Fruit fly (Drosophila melanogaster) whole organism, embryonic: Measurements from ENCODE around the gene CG32681.

Experiments used
- Asciz ChIP-seq: fragments of 200-800 bp; sonication (Bioruptor generic); optimal IDR thresholded peaks from 2 replicates; lab custom pipeline; 2017; ENCODE audit warnings: missing biosample characterization, mild to moderate bottlenecking, missing genetic modification characterization, missing genetic modification reagents
- B-H2 ChIP-seq: fragments of 200-800 bp; sonication (Bioruptor generic); optimal IDR thresholded peaks from 2 replicates; lab custom pipeline; 2018; ENCODE audit warnings: missing biosample characterization, mild to moderate bottlenecking, missing genetic modification characterization
- CG10147 ChIP-seq: fragments of 200-800 bp; sonication (Bioruptor generic); optimal IDR thresholded peaks from 2 replicates; lab custom pipeline; 2019; ENCODE audit warnings: missing biosample characterization, mild to moderate bottlenecking, missing genetic modification characterization, moderate library complexity
- CG10462 ChIP-seq: fragments of 200-800 bp; sonication (Bioruptor generic); optimal IDR thresholded peaks from 2 replicates; lab custom pipeline; 2016; ENCODE audit warnings: missing biosample characterization, missing genetic modification characterization
- CG10979 ChIP-seq: fragments of 200-800 bp; sonication (Bioruptor generic); optimal IDR thresholded peaks from 2 replicates; lab custom pipeline; 2018; ENCODE audit warnings: missing biosample characterization, mild to moderate bottlenecking, missing genetic modification characterization, moderate library complexity
- CG11247 ChIP-seq: fragments of 200-800 bp; sonication (Bioruptor generic); IDR thresholded peaks from 2 replicates; pipeline ENCODE4 v1.3.6; 2022; ENCODE audit warnings: missing biosample characterization, missing genetic modification characterization
- CG11695 ChIP-seq: fragments of 200-800 bp; sonication (Bioruptor generic); IDR thresholded peaks from 3 replicates; pipeline ENCODE4 v1.3.6; 2022; ENCODE audit warnings: missing biosample characterization, missing genetic modification characterization
- CG12155 ChIP-seq: fragments of 200-800 bp; sonication (Bioruptor generic); optimal IDR thresholded peaks from 3 replicates; lab custom pipeline; 2016; ENCODE audit warnings: missing biosample characterization, missing genetic modification characterization
- CG12659 ChIP-seq: fragments of 200-800 bp; sonication (Bioruptor generic); optimal IDR thresholded peaks from 3 replicates; lab custom pipeline; 2017; ENCODE audit warnings: mild to moderate bottlenecking, missing biosample characterization, missing genetic modification reagents, missing genetic modification characterization
- CG1602 ChIP-seq: fragments of 200-800 bp; sonication (Bioruptor generic); optimal IDR thresholded peaks from 3 replicates; lab custom pipeline; 2016; ENCODE audit warnings: missing biosample characterization, missing genetic modification characterization
- CG16815 ChIP-seq: fragments of 200-800 bp; sonication (Bioruptor generic); optimal IDR thresholded peaks from 3 replicates; lab custom pipeline; 2017; ENCODE audit warnings: missing biosample characterization, mild to moderate bottlenecking, missing genetic modification characterization
- CG17568 ChIP-seq: fragments of 200-800 bp; sonication (Bioruptor generic); optimal IDR thresholded peaks from 2 replicates; lab custom pipeline; 2018; ENCODE audit warnings: missing biosample characterization, mild to moderate bottlenecking, missing genetic modification characterization, moderate library complexity
- CG2120 ChIP-seq: fragments of 200-800 bp; sonication (Bioruptor generic); optimal IDR thresholded peaks from 3 replicates; lab custom pipeline; 2016; ENCODE audit warnings: missing biosample characterization, missing genetic modification characterization
- CG31365 ChIP-seq: fragments of 200-800 bp; sonication (Bioruptor generic); optimal IDR thresholded peaks from 2 replicates; lab custom pipeline; 2018; ENCODE audit warnings: missing biosample characterization, mild to moderate bottlenecking, missing genetic modification characterization
- CG31441 ChIP-seq: fragments of 200-800 bp; sonication (Bioruptor generic); IDR thresholded peaks from 2 replicates; pipeline ENCODE4 v1.3.6; 2022; ENCODE audit warnings: missing biosample characterization, missing genetic modification characterization
- CG33557 ChIP-seq: fragments of 200-800 bp; sonication (Bioruptor generic); optimal IDR thresholded peaks from 2 replicates; lab custom pipeline; 2019; ENCODE audit warnings: missing biosample characterization, mild to moderate bottlenecking, missing genetic modification characterization, moderate library complexity
- CG3407 ChIP-seq: fragments of 200-800 bp; sonication (Bioruptor generic); optimal IDR thresholded peaks from 2 replicates; lab custom pipeline; 2018; ENCODE audit warnings: missing biosample characterization, mild to moderate bottlenecking, missing genetic modification characterization
- CG42726 ChIP-seq: fragments of 200-800 bp; sonication (Bioruptor generic); IDR thresholded peaks from 2 replicates; pipeline ENCODE4 v1.3.6; 2022; ENCODE audit warnings: missing biosample characterization, missing genetic modification characterization; ENCODE audit not compliant: partially characterized antibody
- CG6272 ChIP-seq: fragments of 200-800 bp; sonication (Bioruptor generic); IDR thresholded peaks from 2 replicates; pipeline ENCODE4 v1.3.6; 2022; ENCODE audit warnings: missing biosample characterization, missing genetic modification characterization
- CG8089 ChIP-seq: fragments of 200-800 bp; sonication (Bioruptor generic); optimal IDR thresholded peaks from 3 replicates; lab custom pipeline; 2016; ENCODE audit warnings: missing biosample characterization, missing genetic modification characterization
- CG8944 ChIP-seq: fragments of 200-800 bp; sonication (Bioruptor generic); optimal IDR thresholded peaks from 3 replicates; lab custom pipeline; 2016; ENCODE audit warnings: missing biosample characterization, missing genetic modification characterization
- Dbx ChIP-seq: fragments of 200-800 bp; sonication (Bioruptor generic); IDR thresholded peaks from 3 replicates; pipeline ENCODE4 v1.3.6; 2022; ENCODE audit warnings: missing biosample characterization, missing genetic modification characterization
- Doc2 ChIP-seq: fragments of 200-800 bp; sonication (Bioruptor generic); IDR thresholded peaks from 2 replicates; pipeline ENCODE4 v1.3.6; 2022; ENCODE audit warnings: missing biosample characterization, missing genetic modification characterization
- E2f2 ChIP-seq: fragments of 200-800 bp; sonication (Bioruptor generic); IDR thresholded peaks from 2 replicates; pipeline ENCODE4 v1.3.6; 2022; ENCODE audit warnings: missing biosample characterization, missing genetic modification characterization
- ERR ChIP-seq: fragments of 200-800 bp; sonication (Bioruptor generic); optimal IDR thresholded peaks from 2 replicates; lab custom pipeline; 2016; ENCODE audit warnings: missing biosample characterization, missing genetic modification characterization
- GATAe ChIP-seq: fragments of 200-800 bp; sonication (Bioruptor generic); conservative IDR thresholded peaks from 2 replicates; pipeline ENCODE4 v1.3.6; 2022; ENCODE audit warnings: missing biosample characterization, missing genetic modification characterization
- Hmr ChIP-seq: fragments of 200-800 bp; sonication (Bioruptor generic); optimal IDR thresholded peaks from 3 replicates; lab custom pipeline; 2017; ENCODE audit warnings: mild to moderate bottlenecking, missing biosample characterization, missing genetic modification reagents, missing genetic modification characterization
- NK7.1 ChIP-seq: fragments of 200-800 bp; sonication (Bioruptor generic); optimal IDR thresholded peaks from 3 replicates; lab custom pipeline; 2016; ENCODE audit warnings: missing biosample characterization, missing genetic modification characterization
- Rx ChIP-seq: fragments of 200-800 bp; sonication (Bioruptor generic); IDR thresholded peaks from 2 replicates; pipeline ENCODE4 v1.3.6; 2022; ENCODE audit warnings: missing biosample characterization, missing genetic modification characterization
- ab ChIP-seq: fragments of 200-800 bp; sonication (Bioruptor generic); optimal IDR thresholded peaks from 2 replicates; lab custom pipeline; 2016; ENCODE audit warnings: missing biosample characterization, missing genetic modification characterization
- btn ChIP-seq: fragments of 200-800 bp; sonication (Bioruptor generic); optimal IDR thresholded peaks from 2 replicates; lab custom pipeline; 2016; ENCODE audit warnings: missing biosample characterization, missing genetic modification characterization
- ci ChIP-seq: fragments of 200-800 bp; sonication (Bioruptor generic); IDR thresholded peaks from 3 replicates; pipeline ENCODE4 v1.3.6; 2022; ENCODE audit warnings: missing biosample characterization, missing genetic modification characterization
- da ChIP-seq: fragments of 200-800 bp; sonication (Bioruptor generic); optimal IDR thresholded peaks from 2 replicates; lab custom pipeline; 2016; ENCODE audit warnings: missing biosample characterization, missing genetic modification characterization
- ewg ChIP-seq: fragments of 200-800 bp; sonication (Bioruptor generic); optimal IDR thresholded peaks from 3 replicates; lab custom pipeline; 2017; ENCODE audit warnings: mild to moderate bottlenecking, missing biosample characterization, missing genetic modification reagents, missing genetic modification characterization
- gcm2 ChIP-seq: fragments of 200-800 bp; sonication (Bioruptor generic); optimal IDR thresholded peaks from 2 replicates; lab custom pipeline; 2016; ENCODE audit warnings: missing biosample characterization, missing genetic modification characterization
- h ChIP-seq: fragments of >200 bp; optimal IDR thresholded peaks from 2 replicates; lab custom pipeline; 2017
- jigr1 ChIP-seq: fragments of 200-800 bp; sonication (Bioruptor generic); IDR thresholded peaks from 3 replicates; pipeline ENCODE4 v1.3.6; 2022; ENCODE audit warnings: missing biosample characterization, missing genetic modification characterization
- kah ChIP-seq: fragments of 200-800 bp; sonication (Bioruptor generic); optimal IDR thresholded peaks from 2 replicates; lab custom pipeline; 2018; ENCODE audit warnings: missing biosample characterization, mild to moderate bottlenecking, missing genetic modification characterization
- lbe ChIP-seq: fragments of 200-800 bp; sonication (Bioruptor generic); optimal IDR thresholded peaks from 2 replicates; lab custom pipeline; 2016; ENCODE audit warnings: missing biosample characterization, mild to moderate bottlenecking, missing genetic modification characterization
- lola ChIP-seq, 3 experiments: fragments of >200 bp in 2 of 3; fragments of 200-800 bp in 1 of 3; sonication (Bioruptor generic) in 1 of 3; optimal IDR thresholded peaks; 2 replicates each; lab custom pipeline; 2017 to 2019; ENCODE audit warnings: missing biosample characterization in 3 of 3, missing genetic modification characterization in 3 of 3, mild to moderate bottlenecking in 1 of 3, moderate library complexity in 1 of 3
- maf-S ChIP-seq: fragments of 200-800 bp; sonication (Bioruptor generic); optimal IDR thresholded peaks from 2 replicates; lab custom pipeline; 2016; ENCODE audit warnings: missing biosample characterization, missing genetic modification characterization
- pb ChIP-seq: fragments of 200-800 bp; sonication (Bioruptor generic); optimal IDR thresholded peaks from 3 replicates; lab custom pipeline; 2016; ENCODE audit warnings: missing biosample characterization, missing genetic modification characterization
- phol ChIP-seq: fragments of 200-800 bp; sonication (Bioruptor generic); optimal IDR thresholded peaks from 3 replicates; lab custom pipeline; 2018; ENCODE audit warnings: missing biosample characterization, mild to moderate bottlenecking, missing genetic modification characterization, moderate library complexity
- prd ChIP-seq, 3 experiments: fragments of >200 bp in 2 of 3; fragments of 200-800 bp in 1 of 3; sonication (Bioruptor generic) in 1 of 3; optimal IDR thresholded peaks in 2 of 3; IDR thresholded peaks in 1 of 3; 2 replicates in 2 of 3; 3 replicates in 1 of 3; pipeline versions ENCODE4 v1.3.6 to Lab custom; 2017 to 2022; ENCODE audit warnings: missing biosample characterization in 1 of 3, missing genetic modification characterization in 1 of 3
- slbo ChIP-seq: fragments of 200-800 bp; sonication (Bioruptor generic); IDR thresholded peaks from 2 replicates; pipeline ENCODE4 v1.3.6; 2022; ENCODE audit warnings: missing biosample characterization, missing genetic modification characterization
- so ChIP-seq: fragments of 200-800 bp; sonication (Bioruptor generic); IDR thresholded peaks from 3 replicates; pipeline ENCODE4 v1.3.6; 2022; ENCODE audit warnings: missing biosample characterization, missing genetic modification characterization
- tap ChIP-seq: fragments of 200-800 bp; optimal IDR thresholded peaks from 3 replicates; lab custom pipeline; 2019; ENCODE audit warnings: missing biosample characterization, mild to moderate bottlenecking, missing genetic modification characterization, moderate library complexity
- trh ChIP-seq: fragments of 200-800 bp; sonication (Bioruptor generic); optimal IDR thresholded peaks from 2 replicates; lab custom pipeline; 2016; ENCODE audit warnings: missing biosample characterization, missing genetic modification characterization
- tup ChIP-seq: fragments of 200-800 bp; sonication (Bioruptor generic); optimal IDR thresholded peaks from 2 replicates; lab custom pipeline; 2016; ENCODE audit warnings: missing biosample characterization, mild to moderate bottlenecking, missing genetic modification characterization, moderate library complexity
- unpg ChIP-seq: fragments of 200-800 bp; sonication (Bioruptor generic); optimal IDR thresholded peaks from 3 replicates; lab custom pipeline; 2018; ENCODE audit warnings: missing biosample characterization, mild to moderate bottlenecking, missing genetic modification characterization, moderate library complexity
- zf30C ChIP-seq: fragments of 200-800 bp; sonication (Bioruptor generic); optimal IDR thresholded peaks from 3 replicates; lab custom pipeline; 2018; ENCODE audit warnings: missing biosample characterization, mild to moderate bottlenecking, missing genetic modification characterization
- zfh1 ChIP-seq: fragments of 200-800 bp; sonication (Bioruptor generic); IDR thresholded peaks from 3 replicates; pipeline ENCODE4 v1.3.6; 2022; ENCODE audit warnings: missing biosample characterization, missing genetic modification characterization

Gene CG32681

DNA sequence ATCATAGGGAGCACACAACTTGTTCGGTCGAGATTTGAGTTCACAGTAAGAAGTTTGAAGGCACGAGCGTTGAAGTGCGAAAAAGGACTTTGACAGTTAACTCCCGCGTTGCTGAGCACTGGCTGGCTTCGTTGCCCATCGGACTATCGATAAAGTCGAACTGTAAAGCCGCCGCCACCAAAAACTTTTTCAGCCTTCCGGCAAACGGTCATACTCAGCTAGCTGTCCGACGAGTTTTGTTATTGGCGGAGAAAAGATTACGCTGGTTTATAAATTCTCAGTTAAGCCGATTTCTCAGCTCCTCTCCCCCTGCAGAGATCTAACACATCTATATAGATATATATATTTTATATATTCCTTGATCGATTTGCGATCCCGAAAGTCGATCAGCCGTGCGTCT, 4.6 kb upstream of the CG32681 start, which contains the start of the genes Psf3 and flw (continued):
- TF ChIP-seq gcm2 (GFP tag; lab: Kevin White, UChicago) (no peak), ci (GFP tag; lab: Robert Waterston, UW) (peak; percentile 41; the same call in 1 of the 3 replicates), CG3407 (no peak), CG16815 (GFP tag; lab: Kevin White, UChicago) (no peak), B-H2 (GFP tag; lab: Kevin White, UChicago) (peak; percentile 42), h (lab: Kevin White, UChicago) (no peak), zf30C (GFP tag; lab: Kevin White, UChicago) (no peak), jigr1 (GFP tag; lab: Robert Waterston, UW) (no peak), Rx (GFP tag; lab: Robert Waterston, UW) (no peak), Doc2 (GFP tag; lab: Robert Waterston, UW) (no peak), CG8944 (GFP tag; lab: Kevin White, UChicago) (no peak), NK7.1 (no peak), lbe (peak; percentile 5), ewg (GFP tag; lab: Kevin White, UChicago) (no peak), Hmr (peak; percentile 45), prd (optimal IDR thresholded peaks at IDR 0.05; lab: Kevin White, UChicago) (no peak), prd (GFP tag; IDR thresholded peaks at IDR 0.05; lab: Robert Waterston, UW) (no peak), CG33557 (GFP tag; lab: Kevin White, UChicago) (no peak), trh (GFP tag; lab: Kevin White, UChicago) (no peak), GATAe (GFP tag; lab: Robert Waterston, UW) (no peak), CG10462 (GFP tag; lab: Kevin White, UChicago) (no peak), ab (GFP tag; lab: Kevin White, UChicago) (no peak), zfh1 (GFP tag; lab: Robert Waterston, UW) (no peak), CG1602 (GFP tag; lab: Kevin White, UChicago) (no peak), tup (GFP tag; lab: Kevin White, UChicago) (no peak), CG2120 (GFP tag; lab: Kevin White, UChicago) (peak; percentile 41), CG31441 (GFP tag; lab: Robert Waterston, UW) (no peak), Dbx (GFP tag; lab: Robert Waterston, UW) (peak; percentile 59; the same call in 1 of the 3 replicates), phol (peak; percentile 29), so (GFP tag; lab: Robert Waterston, UW) (no peak), maf-S (no peak), CG31365 (no peak), slbo (GFP tag; lab: Robert Waterston, UW) (peak; percentile 57), CG12659 (GFP tag; lab: Kevin White, UChicago) (peak; percentile 62), ERR (GFP tag; lab: Kevin White, UChicago) (peak; percentile 11), E2f2 (GFP tag; lab: Robert Waterston, UW) (peak; percentile 55), unpg (GFP tag; lab: Kevin White, UChicago) (no peak), kah (GFP tag; lab: Kevin White, UChicago) (no peak), CG10979 (tag; lab: Kevin White, UChicago) (no peak), Asciz (GFP tag; lab: Kevin White, UChicago) (no peak), btn (GFP tag; lab: Kevin White, UChicago) (no peak), CG12155 (GFP tag; lab: Kevin White, UChicago) (no peak), CG8089 (no peak), CG17568 (no peak), da (no peak), CG42726 (GFP tag; lab: Robert Waterston, UW) (peak; percentile 61), CG11695 (GFP tag; lab: Robert Waterston, UW) (no peak), CG6272 (GFP tag; lab: Robert Waterston, UW) (no peak; the same call in 1 of the 2 replicates), CG11247 (GFP tag; lab: Robert Waterston, UW) (no peak), CG10147 (GFP tag; lab: Kevin White, UChicago) (peak; percentile 1), pb (GFP tag; lab: Kevin White, UChicago) (no peak), lola (GFP tag; optimal IDR thresholded peaks at IDR 0.05; lab: Kevin White, UChicago) (no peak), tap (tag; lab: Kevin White, UChicago) (peak; percentile 24)
